Fruit fly (Drosophila melanogaster) S2 (cell line): ENCODE measurements around the gene GXIVsPLA2.

Source experiments
- CG8478 ChIP-seq: fragments of >200 bp; optimal IDR thresholded peaks from 2 replicates; lab custom pipeline; 2018
- CTCF ChIP-seq, 2 experiments: fragments of >200 bp; optimal IDR thresholded peaks; 2 replicates each; lab custom pipeline; 2018

- TF ChIP-seq CG8478 (lab: Kevin White, UChicago) (no peak), CTCF (optimal IDR thresholded peaks at IDR 0.05; lab: Kevin White, UChicago) (no peak)
Measured at dm6 chr3L:16001164-16001679, 46.3 kb downstream of the GXIVsPLA2 start.
